Fruit fly (Drosophila melanogaster) whole organism, embryonic: Measurements from ENCODE around the gene CG12661.

Source experiments
- Antp ChIP-seq: fragments of 200-800 bp; sonication (Bioruptor generic); optimal IDR thresholded peaks from 3 replicates; lab custom pipeline; 2016; ENCODE audit warnings: missing biosample characterization, missing genetic modification characterization
- CG1024 ChIP-seq: fragments of 200-800 bp; sonication (Bioruptor generic); IDR thresholded peaks from 2 replicates; pipeline ENCODE4 v1.3.6; 2022; ENCODE audit warnings: missing biosample characterization, missing genetic modification characterization
- CG11696 ChIP-seq: fragments of 200-800 bp; sonication (Bioruptor generic); IDR thresholded peaks from 2 replicates; pipeline ENCODE4 v1.3.6; 2022; ENCODE audit warnings: missing biosample characterization, missing genetic modification characterization
- CG12104 ChIP-seq: fragments of 200-800 bp; sonication (Bioruptor generic); optimal IDR thresholded peaks from 3 replicates; lab custom pipeline; 2016; ENCODE audit warnings: missing biosample characterization, missing genetic modification characterization
- CG12155 ChIP-seq: fragments of 200-800 bp; sonication (Bioruptor generic); optimal IDR thresholded peaks from 3 replicates; lab custom pipeline; 2016; ENCODE audit warnings: missing biosample characterization, missing genetic modification characterization
- CG16815 ChIP-seq: fragments of 200-800 bp; sonication (Bioruptor generic); optimal IDR thresholded peaks from 3 replicates; lab custom pipeline; 2017; ENCODE audit warnings: missing biosample characterization, mild to moderate bottlenecking, missing genetic modification characterization
- CG17612 ChIP-seq: fragments of 200-800 bp; sonication (Bioruptor generic); IDR thresholded peaks from 2 replicates; pipeline ENCODE4 v1.3.6; 2022; ENCODE audit warnings: missing biosample characterization, missing genetic modification characterization
- CG2889 ChIP-seq: fragments of 200-800 bp; sonication (Bioruptor generic); IDR thresholded peaks from 3 replicates; pipeline ENCODE4 v1.3.6; 2022; ENCODE audit warnings: missing biosample characterization, missing genetic modification characterization
- CG31365 ChIP-seq: fragments of 200-800 bp; sonication (Bioruptor generic); optimal IDR thresholded peaks from 2 replicates; lab custom pipeline; 2018; ENCODE audit warnings: missing biosample characterization, mild to moderate bottlenecking, missing genetic modification characterization
- CG3995 ChIP-seq: fragments of 200-800 bp; sonication (Bioruptor generic); optimal IDR thresholded peaks from 3 replicates; lab custom pipeline; 2016; ENCODE audit warnings: missing biosample characterization, missing genetic modification characterization
- CG6272 ChIP-seq: fragments of 200-800 bp; sonication (Bioruptor generic); IDR thresholded peaks from 2 replicates; pipeline ENCODE4 v1.3.6; 2022; ENCODE audit warnings: missing biosample characterization, missing genetic modification characterization
- CG6689 ChIP-seq: fragments of 200-800 bp; sonication (Bioruptor generic); IDR thresholded peaks from 2 replicates; pipeline ENCODE4 v1.3.6; 2022; ENCODE audit warnings: missing biosample characterization, missing genetic modification characterization
- CG6765 ChIP-seq: fragments of 200-800 bp; sonication (Bioruptor generic); optimal IDR thresholded peaks from 3 replicates; lab custom pipeline; 2017; ENCODE audit warnings: missing biosample characterization, mild to moderate bottlenecking, missing genetic modification characterization
- CG7357 ChIP-seq: fragments of 200-800 bp; sonication (Bioruptor generic); IDR thresholded peaks from 3 replicates; pipeline ENCODE4 v1.3.6; 2022; ENCODE audit warnings: missing biosample characterization, missing genetic modification characterization
- CG7839 ChIP-seq: fragments of 200-800 bp; sonication (Bioruptor generic); optimal IDR thresholded peaks from 3 replicates; lab custom pipeline; 2018; ENCODE audit warnings: missing biosample characterization, mild to moderate bottlenecking, missing genetic modification characterization, moderate library complexity
- CG7928 ChIP-seq: fragments of 200-800 bp; sonication (Bioruptor generic); optimal IDR thresholded peaks from 2 replicates; lab custom pipeline; 2017; ENCODE audit warnings: missing biosample characterization, mild to moderate bottlenecking, missing genetic modification characterization
- CG7987 ChIP-seq: fragments of 200-800 bp; sonication (Bioruptor generic); optimal IDR thresholded peaks from 2 replicates; lab custom pipeline; 2018; ENCODE audit warnings: missing biosample characterization, mild to moderate bottlenecking, missing genetic modification characterization, moderate library complexity
- CHES-1-like ChIP-seq: fragments of 200-800 bp; sonication (Bioruptor generic); optimal IDR thresholded peaks from 2 replicates; lab custom pipeline; 2016; ENCODE audit warnings: missing biosample characterization, missing genetic modification characterization
- CoRest ChIP-seq: fragments of 200-800 bp; sonication (Bioruptor generic); optimal IDR thresholded peaks from 3 replicates; lab custom pipeline; 2018; ENCODE audit warnings: missing biosample characterization, mild to moderate bottlenecking, missing genetic modification characterization, moderate library complexity
- Dip2 ChIP-seq: fragments of 200-800 bp; sonication (Bioruptor generic); IDR thresholded peaks from 2 replicates; pipeline ENCODE4 v1.3.6; 2022; ENCODE audit warnings: missing biosample characterization, missing genetic modification characterization
- Dip3 ChIP-seq: fragments of 200-800 bp; sonication (Bioruptor generic); optimal IDR thresholded peaks from 3 replicates; lab custom pipeline; 2016; ENCODE audit warnings: missing biosample characterization, missing genetic modification characterization
- Dll ChIP-seq: fragments of 200-800 bp; sonication (Bioruptor generic); IDR thresholded peaks from 4 replicates; pipeline ENCODE4 v1.3.6; 2022; ENCODE audit warnings: missing biosample characterization, missing genetic modification characterization; ENCODE audit not compliant: partially characterized antibody
- Fer1 ChIP-seq: fragments of 200-800 bp; sonication (Bioruptor generic); optimal IDR thresholded peaks from 2 replicates; lab custom pipeline; 2017; ENCODE audit warnings: missing biosample characterization, mild to moderate bottlenecking, missing genetic modification characterization
- Gsc ChIP-seq: fragments of 200-800 bp; sonication (Bioruptor generic); IDR thresholded peaks from 2 replicates; pipeline ENCODE4 v1.3.6; 2022; ENCODE audit warnings: missing biosample characterization, missing genetic modification characterization
- H15 ChIP-seq: fragments of 200-800 bp; sonication (Bioruptor generic); IDR thresholded peaks from 3 replicates; pipeline ENCODE4 v1.3.6; 2022; ENCODE audit warnings: missing biosample characterization, missing genetic modification characterization
- Hand ChIP-seq: fragments of 200-800 bp; sonication (Bioruptor generic); optimal IDR thresholded peaks from 2 replicates; lab custom pipeline; 2017; ENCODE audit warnings: mild to moderate bottlenecking, missing biosample characterization, missing genetic modification reagents, missing genetic modification characterization
- Hmx ChIP-seq: fragments of 200-800 bp; sonication (Bioruptor generic); optimal IDR thresholded peaks from 2 replicates; lab custom pipeline; 2016; ENCODE audit warnings: missing biosample characterization, missing genetic modification characterization
- Mad ChIP-seq: fragments of 200-800 bp; sonication (Bioruptor generic); optimal IDR thresholded peaks from 2 replicates; lab custom pipeline; 2016; ENCODE audit warnings: missing biosample characterization, missing genetic modification characterization
- Max ChIP-seq: fragments of 200-800 bp; sonication (Bioruptor generic); optimal IDR thresholded peaks from 2 replicates; lab custom pipeline; 2016; ENCODE audit warnings: missing biosample characterization, mild to moderate bottlenecking, missing genetic modification characterization
- NC2α ChIP-seq: fragments of 200-800 bp; sonication (Bioruptor generic); optimal IDR thresholded peaks from 2 replicates; lab custom pipeline; 2016; ENCODE audit warnings: missing biosample characterization, missing genetic modification characterization
- Sry-δ ChIP-seq: fragments of 200-800 bp; sonication (Bioruptor generic); optimal IDR thresholded peaks from 2 replicates; lab custom pipeline; 2016; ENCODE audit warnings: missing biosample characterization, missing genetic modification characterization
- amos ChIP-seq: fragments of 200-800 bp; sonication (Bioruptor generic); IDR thresholded peaks from 2 replicates; pipeline ENCODE4 v1.3.6; 2022; ENCODE audit warnings: missing biosample characterization, missing genetic modification characterization; ENCODE audit not compliant: partially characterized antibody
- ap ChIP-seq: fragments of 200-800 bp; sonication (Bioruptor generic); IDR thresholded peaks from 2 replicates; pipeline ENCODE4 v1.3.6; 2022; ENCODE audit warnings: missing biosample characterization, missing genetic modification characterization
- bsh ChIP-seq, 2 experiments: fragments of 200-800 bp; sonication (Bioruptor generic); optimal IDR thresholded peaks; 2 replicates each; lab custom pipeline; 2017 to 2018; ENCODE audit warnings: mild to moderate bottlenecking in 2 of 2, missing biosample characterization in 2 of 2, missing genetic modification characterization in 2 of 2, moderate library complexity in 1 of 2
- cas ChIP-seq: fragments of 200-800 bp; sonication (Bioruptor generic); IDR thresholded peaks from 2 replicates; pipeline ENCODE4 v1.3.6; 2022; ENCODE audit warnings: missing biosample characterization, missing genetic modification characterization
- crc ChIP-seq: fragments of 200-800 bp; sonication (Bioruptor generic); optimal IDR thresholded peaks from 2 replicates; lab custom pipeline; 2016; ENCODE audit warnings: missing biosample characterization, missing genetic modification characterization
- eyg ChIP-seq: fragments of 200-800 bp; sonication (Bioruptor generic); optimal IDR thresholded peaks from 3 replicates; lab custom pipeline; 2016; ENCODE audit warnings: missing biosample characterization, missing genetic modification characterization
- gce ChIP-seq: fragments of 200-800 bp; sonication (Bioruptor generic); IDR thresholded peaks from 3 replicates; pipeline ENCODE4 v1.3.6; 2022; ENCODE audit warnings: missing biosample characterization, missing genetic modification characterization
- inv ChIP-seq: fragments of 200-800 bp; sonication (Bioruptor generic); IDR thresholded peaks from 2 replicates; pipeline ENCODE4 v1.3.6; 2022; ENCODE audit warnings: missing biosample characterization, missing genetic modification characterization; ENCODE audit not compliant: partially characterized antibody
- jigr1 ChIP-seq: fragments of 200-800 bp; sonication (Bioruptor generic); IDR thresholded peaks from 3 replicates; pipeline ENCODE4 v1.3.6; 2022; ENCODE audit warnings: missing biosample characterization, missing genetic modification characterization
- jumu ChIP-seq: fragments of 200-800 bp; sonication (Bioruptor generic); optimal IDR thresholded peaks from 3 replicates; lab custom pipeline; 2016; ENCODE audit warnings: missing biosample characterization, missing genetic modification characterization
- luna ChIP-seq: fragments of 200-800 bp; sonication (Bioruptor generic); optimal IDR thresholded peaks from 2 replicates; lab custom pipeline; 2016; ENCODE audit warnings: missing biosample characterization, missing genetic modification characterization
- maf-S ChIP-seq: fragments of 200-800 bp; sonication (Bioruptor generic); optimal IDR thresholded peaks from 2 replicates; lab custom pipeline; 2016; ENCODE audit warnings: missing biosample characterization, missing genetic modification characterization
- pb ChIP-seq: fragments of 200-800 bp; sonication (Bioruptor generic); optimal IDR thresholded peaks from 3 replicates; lab custom pipeline; 2016; ENCODE audit warnings: missing biosample characterization, missing genetic modification characterization
- pnt ChIP-seq: fragments of 200-800 bp; sonication (Bioruptor generic); optimal IDR thresholded peaks from 3 replicates; lab custom pipeline; 2016; ENCODE audit warnings: missing biosample characterization, missing genetic modification characterization
- row ChIP-seq: fragments of 200-800 bp; sonication (Bioruptor generic); IDR thresholded peaks from 3 replicates; pipeline ENCODE4 v1.3.6; 2022; ENCODE audit warnings: missing biosample characterization, missing genetic modification characterization
- sna ChIP-seq: fragments of 200-800 bp; sonication (Bioruptor generic); IDR thresholded peaks from 2 replicates; pipeline ENCODE4 v1.3.6; 2022; ENCODE audit warnings: missing biosample characterization, missing genetic modification characterization; ENCODE audit not compliant: partially characterized antibody
- unpg ChIP-seq: fragments of 200-800 bp; sonication (Bioruptor generic); optimal IDR thresholded peaks from 3 replicates; lab custom pipeline; 2018; ENCODE audit warnings: missing biosample characterization, mild to moderate bottlenecking, missing genetic modification characterization, moderate library complexity
- vfl ChIP-seq: fragments of 200-800 bp; sonication (Bioruptor generic); optimal IDR thresholded peaks from 2 replicates; lab custom pipeline; 2016; ENCODE audit warnings: missing biosample characterization, missing genetic modification characterization
- wor ChIP-seq: fragments of 200-800 bp; sonication (Bioruptor generic); IDR thresholded peaks from 2 replicates; pipeline ENCODE4 v1.3.6; 2022; ENCODE audit warnings: missing biosample characterization, missing genetic modification characterization
- zen ChIP-seq: fragments of 200-800 bp; sonication (Bioruptor generic); optimal IDR thresholded peaks from 3 replicates; lab custom pipeline; 2018; ENCODE audit warnings: missing biosample characterization, mild to moderate bottlenecking, missing genetic modification characterization, moderate library complexity

Gene CG12661

DNA sequence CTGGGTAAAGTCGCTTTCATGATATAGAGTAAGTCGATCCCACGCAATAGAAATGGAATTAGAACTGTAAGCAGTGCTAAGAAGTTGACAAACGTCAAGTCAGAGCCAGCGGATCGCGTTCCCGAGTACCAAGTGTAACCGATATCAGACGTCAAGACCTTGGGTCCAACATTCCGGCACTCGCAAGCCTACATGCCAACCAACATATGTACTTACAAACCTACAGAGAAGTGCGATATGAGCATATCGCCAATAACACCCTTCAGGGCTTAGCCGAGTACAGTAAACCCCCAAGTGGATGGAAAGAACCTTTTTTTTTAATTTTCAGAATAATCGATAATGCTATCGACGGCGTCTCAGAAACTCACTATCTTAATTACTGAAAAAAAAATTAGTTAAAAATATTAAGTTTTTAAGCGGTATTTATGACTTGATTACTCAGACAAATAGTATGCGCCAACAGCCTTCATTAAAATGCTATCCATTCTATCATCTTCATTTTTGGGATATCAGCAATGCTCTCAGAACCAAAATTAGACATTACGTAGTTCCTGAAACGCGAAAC is 31.0 kb downstream of the CG12661 start (continued):
- TF ChIP-seq CG6689 (GFP tag; lab: Robert Waterston, UW) = peak; percentile 65
- TF ChIP-seq CG17612 (GFP tag; lab: Robert Waterston, UW) = 0 out of 2 replicates have a peak, but pooled peaks have one; percentile 20
- TF ChIP-seq CG7987 (GFP tag; lab: Kevin White, UChicago) = no peak
- no peak for TF ChIP-seq ap (GFP tag; lab: Robert Waterston, UW)
- TF ChIP-seq sna (GFP tag; lab: Robert Waterston, UW) = no peak
- no peak for TF ChIP-seq cas
- no peak for TF ChIP-seq CG3995 (GFP tag; lab: Kevin White, UChicago)
- TF ChIP-seq crc (GFP tag; lab: Kevin White, UChicago) = peak; percentile 12
- TF ChIP-seq vfl (GFP tag; lab: Kevin White, UChicago) = no peak
- TF ChIP-seq maf-S (GFP tag; lab: Kevin White, UChicago) = peak; percentile 38
- TF ChIP-seq CG6765 (GFP tag; lab: Kevin White, UChicago) = no peak
- peak; percentile 54; the same call in 1 of the 3 replicates for TF ChIP-seq CG7357 (GFP tag; lab: Robert Waterston, UW)
- peak; percentile 6 for TF ChIP-seq Sry-δ (GFP tag; lab: Kevin White, UChicago)
- 0 out of 3 replicates have a peak, but pooled peaks have one; percentile 22 for TF ChIP-seq CG2889 (GFP tag; lab: Robert Waterston, UW)
- TF ChIP-seq CG31365 (tag; lab: Kevin White, UChicago) = no peak
- peak in 1 of 2 experiments; percentile 32 for TF ChIP-seq bsh (GFP tag; optimal IDR thresholded peaks at IDR 0.05; lab: Kevin White, UChicago)
- TF ChIP-seq Fer1 (GFP tag; lab: Kevin White, UChicago) = peak; percentile 73
- no peak for TF ChIP-seq inv
- no peak for TF ChIP-seq zen (tag; lab: Kevin White, UChicago)
- no peak for TF ChIP-seq pnt (GFP tag; lab: Kevin White, UChicago)
- TF ChIP-seq CHES-1-like (GFP tag; lab: Kevin White, UChicago) = peak; percentile 17
- TF ChIP-seq CG12155 (GFP tag; lab: Kevin White, UChicago) = peak; percentile 18
- no peak for TF ChIP-seq Hmx (GFP tag; lab: Kevin White, UChicago)
- no peak for TF ChIP-seq gce (GFP tag; lab: Robert Waterston, UW)
- TF ChIP-seq H15 (GFP tag; lab: Robert Waterston, UW) = no peak
- TF ChIP-seq CG11696 (GFP tag; lab: Robert Waterston, UW) = no peak
- peak; percentile 50 for TF ChIP-seq CG12104 (GFP tag; lab: Kevin White, UChicago)
- peak; percentile 72 for TF ChIP-seq CG7839 (tag; lab: Kevin White, UChicago)
- peak; percentile 2 for TF ChIP-seq jumu
- no peak for TF ChIP-seq amos (GFP tag; lab: Robert Waterston, UW)
- TF ChIP-seq CoRest (tag; lab: Kevin White, UChicago) = peak; percentile 68
- peak; percentile 4 for TF ChIP-seq Mad (GFP tag; lab: Kevin White, UChicago)
- no peak for TF ChIP-seq CG7928 (GFP tag; lab: Kevin White, UChicago)
- 0 out of 2 replicates have a peak, but pooled peaks have one; percentile 16 for TF ChIP-seq CG6272 (GFP tag; lab: Robert Waterston, UW)
- TF ChIP-seq Max = peak; percentile 40
- peak; percentile 48 for TF ChIP-seq Hand
- 0 out of 2 replicates have a peak, but pooled peaks have one; percentile 12 for TF ChIP-seq CG1024 (GFP tag; lab: Robert Waterston, UW)
- TF ChIP-seq pb (GFP tag; lab: Kevin White, UChicago) = no peak
- TF ChIP-seq NC2α = no peak
- no peak for TF ChIP-seq Dip2
- no peak for TF ChIP-seq CG16815 (GFP tag; lab: Kevin White, UChicago)
- no peak for TF ChIP-seq Gsc (GFP tag; lab: Robert Waterston, UW)
- peak; percentile 74 for TF ChIP-seq row
- TF ChIP-seq wor (GFP tag; lab: Robert Waterston, UW) = no peak
- TF ChIP-seq Dip3 (GFP tag; lab: Kevin White, UChicago) = peak; percentile 29
- TF ChIP-seq unpg (GFP tag; lab: Kevin White, UChicago) = peak; percentile 57
- TF ChIP-seq luna (GFP tag; lab: Kevin White, UChicago) = no peak
- TF ChIP-seq jigr1 = no peak
- no peak for TF ChIP-seq eyg (GFP tag; lab: Kevin White, UChicago)
- no peak for TF ChIP-seq Dll (GFP tag; lab: Robert Waterston, UW)
- peak; percentile 46 for TF ChIP-seq Antp (GFP tag; lab: Kevin White, UChicago)
